1 fruit fly cellular context compared by ENCODE assay signal in genomic region chr3R:14574962-14575717, dm6.
TF ChIP-seq lines count a peak whose summit lies in the region.

No protein-coding gene starts in this region.

TF ChIP-seq in whole organism, embryonic, 481 proteins besides CTCF, POLR2A, EP300 and RAD21 (continued from another document and continues in another):
- TF ChIP-seq tin (GFP tag; optimal IDR thresholded peaks at IDR 0.05; lab: Kevin White, UChicago) = peak; percentile 66
- TF ChIP-seq exex (tag; optimal IDR thresholded peaks at IDR 0.05; lab: Kevin White, UChicago) = peak; percentile 27
- peak; percentile 64 for TF ChIP-seq Bteb2 (GFP tag; optimal IDR thresholded peaks at IDR 0.05; lab: Kevin White, UChicago)
- peak; percentile 58 for TF ChIP-seq CG4328 (GFP tag; optimal IDR thresholded peaks at IDR 0.05; lab: Kevin White, UChicago)
- no peak for TF ChIP-seq sim (GFP tag; IDR thresholded peaks at IDR 0.05; lab: Robert Waterston, UW)
- TF ChIP-seq CG6175 (GFP tag; IDR thresholded peaks at IDR 0.05; lab: Robert Waterston, UW) = no peak
- no peak for TF ChIP-seq cas (GFP tag; IDR thresholded peaks at IDR 0.05; lab: Robert Waterston, UW)
- no peak for TF ChIP-seq dati (GFP tag; IDR thresholded peaks at IDR 0.05; lab: Robert Waterston, UW)
- no peak for TF ChIP-seq Poxn (GFP tag; IDR thresholded peaks at IDR 0.05; lab: Robert Waterston, UW)
- no peak for TF ChIP-seq sima (GFP tag; optimal IDR thresholded peaks at IDR 0.05; lab: Kevin White, UChicago)
- TF ChIP-seq CG30020 (tag; optimal IDR thresholded peaks at IDR 0.05; lab: Kevin White, UChicago) = peak; percentile 37
- peak; percentile 80 for TF ChIP-seq tgo (GFP tag; IDR thresholded peaks at IDR 0.05; lab: Robert Waterston, UW)
- TF ChIP-seq CG4617 (GFP tag; optimal IDR thresholded peaks at IDR 0.05; lab: Kevin White, UChicago; ENCODE audit: borderline replicate concordance) = no peak
- 0 out of 2 replicates have a peak, but pooled peaks have one; percentile 16 for TF ChIP-seq sens-2 (GFP tag; IDR thresholded peaks at IDR 0.05; lab: Robert Waterston, UW)
- TF ChIP-seq CG2889 (GFP tag; IDR thresholded peaks at IDR 0.05; lab: Robert Waterston, UW) = no peak
- peak; percentile 68 for TF ChIP-seq pnt (GFP tag; optimal IDR thresholded peaks at IDR 0.05; lab: Kevin White, UChicago)
- peak; percentile 37 for TF ChIP-seq oc (tag; optimal IDR thresholded peaks at IDR 0.05; lab: Kevin White, UChicago)
- TF ChIP-seq Fer2 (tag; optimal IDR thresholded peaks at IDR 0.05; lab: Kevin White, UChicago) = peak; percentile 59
- peak; percentile 77 for TF ChIP-seq dysf (GFP tag; IDR thresholded peaks at IDR 0.05; lab: Robert Waterston, UW)
- no peak for TF ChIP-seq unc-4 (GFP tag; IDR thresholded peaks at IDR 0.05; lab: Robert Waterston, UW; ENCODE audit: partially characterized antibody)
- TF ChIP-seq CG5953 (GFP tag; IDR thresholded peaks at IDR 0.05; lab: Robert Waterston, UW) = no peak
- no peak for TF ChIP-seq Scr (GFP tag; IDR thresholded peaks at IDR 0.05; lab: Robert Waterston, UW; ENCODE audit: partially characterized antibody)
- peak; percentile 74 for TF ChIP-seq CG15696 (tag; optimal IDR thresholded peaks at IDR 0.05; lab: Kevin White, UChicago)
- TF ChIP-seq Vsx1 (GFP tag; optimal IDR thresholded peaks at IDR 0.05; lab: Kevin White, UChicago) = peak; percentile 14
- TF ChIP-seq bsh (GFP tag; optimal IDR thresholded peaks at IDR 0.05; lab: Kevin White, UChicago) = peak in 1 of 2 experiments; percentile 71
- TF ChIP-seq pzg (GFP tag; optimal IDR thresholded peaks at IDR 0.05; lab: Kevin White, UChicago) = no peak
- no peak for TF ChIP-seq CG16813 (GFP tag; IDR thresholded peaks at IDR 0.05; lab: Robert Waterston, UW; ENCODE audit: partially characterized antibody)
- TF ChIP-seq gt (GFP tag; IDR thresholded peaks at IDR 0.05; lab: Robert Waterston, UW) = no peak
- peak; percentile 71 for TF ChIP-seq CG15601 (tag; optimal IDR thresholded peaks at IDR 0.05; lab: Kevin White, UChicago)
- TF ChIP-seq ash1 (GFP tag; optimal IDR thresholded peaks at IDR 0.05; lab: Kevin White, UChicago) = no peak
- peak; percentile 21 for TF ChIP-seq maf-S (GFP tag; optimal IDR thresholded peaks at IDR 0.05; lab: Kevin White, UChicago)
- peak; percentile 75 for TF ChIP-seq PHDP (tag; optimal IDR thresholded peaks at IDR 0.05; lab: Kevin White, UChicago)
- no peak for TF ChIP-seq run (tag; optimal IDR thresholded peaks at IDR 0.05; lab: Kevin White, UChicago)
- TF ChIP-seq corto (GFP tag; optimal IDR thresholded peaks at IDR 0.05; lab: Kevin White, UChicago) = no peak
- peak; percentile 47 for TF ChIP-seq CG8359 (GFP tag; optimal IDR thresholded peaks at IDR 0.05; lab: Kevin White, UChicago; ENCODE audit: borderline replicate concordance)
- TF ChIP-seq her (GFP tag; optimal IDR thresholded peaks at IDR 0.05; lab: Kevin White, UChicago) = no peak
- TF ChIP-seq CG3281 (GFP tag; optimal IDR thresholded peaks at IDR 0.05; lab: Kevin White, UChicago) = peak; percentile 77
- peak; percentile 65 for TF ChIP-seq esg (GFP tag; conservative IDR thresholded peaks at IDR 0.05; lab: Robert Waterston, UW)
- TF ChIP-seq lbe (GFP tag; optimal IDR thresholded peaks at IDR 0.05; lab: Kevin White, UChicago) = no peak
- no peak for TF ChIP-seq gce (GFP tag; IDR thresholded peaks at IDR 0.05; lab: Robert Waterston, UW)
- TF ChIP-seq Rx (GFP tag; IDR thresholded peaks at IDR 0.05; lab: Robert Waterston, UW) = no peak; the same call in 1 of the 2 replicates
- no peak for TF ChIP-seq amos (GFP tag; IDR thresholded peaks at IDR 0.05; lab: Robert Waterston, UW; ENCODE audit: partially characterized antibody)
- no peak for TF ChIP-seq CG17802 (tag; optimal IDR thresholded peaks at IDR 0.05; lab: Kevin White, UChicago)
- peak; percentile 84 for TF ChIP-seq CG18599 (GFP tag; optimal IDR thresholded peaks at IDR 0.05; lab: Kevin White, UChicago)
- peak; percentile 33 for TF ChIP-seq CG6654 (GFP tag; optimal IDR thresholded peaks at IDR 0.05; lab: Kevin White, UChicago)
- peak; percentile 30 for TF ChIP-seq Usf (GFP tag; optimal IDR thresholded peaks at IDR 0.05; lab: Kevin White, UChicago)
- no peak for TF ChIP-seq CrebB (tag; optimal IDR thresholded peaks at IDR 0.05; lab: Kevin White, UChicago)
- no peak for TF ChIP-seq C15 (GFP tag; IDR thresholded peaks at IDR 0.05; lab: Robert Waterston, UW)
- TF ChIP-seq Awh (GFP tag; IDR thresholded peaks at IDR 0.05; lab: Robert Waterston, UW) = no peak
- TF ChIP-seq Dfd (GFP tag; optimal IDR thresholded peaks at IDR 0.05; lab: Kevin White, UChicago) = peak in 1 of 2 experiments; percentile 72
- TF ChIP-seq wor (GFP tag; IDR thresholded peaks at IDR 0.05; lab: Robert Waterston, UW) = peak; percentile 39; the same call in 1 of the 2 replicates
- peak; percentile 76 for TF ChIP-seq CG32532 (GFP tag; IDR thresholded peaks at IDR 0.05; lab: Robert Waterston, UW)
- no peak for TF ChIP-seq CG15479 (GFP tag; optimal IDR thresholded peaks at IDR 0.05; lab: Kevin White, UChicago)
- TF ChIP-seq prd (optimal IDR thresholded peaks at IDR 0.05; lab: Kevin White, UChicago) = no peak
- peak; percentile 79; the same call in 2 of the 3 replicates for TF ChIP-seq prd (GFP tag; IDR thresholded peaks at IDR 0.05; lab: Robert Waterston, UW)
- peak; percentile 65 for TF ChIP-seq E2f1 (GFP tag; IDR thresholded peaks at IDR 0.05; lab: Robert Waterston, UW)
- peak; percentile 14 for TF ChIP-seq CG5245 (GFP tag; optimal IDR thresholded peaks at IDR 0.05; lab: Kevin White, UChicago)
- peak; percentile 73 for TF ChIP-seq Fer1 (GFP tag; optimal IDR thresholded peaks at IDR 0.05; lab: Kevin White, UChicago)
- no peak for TF ChIP-seq Tbp (GFP tag; optimal IDR thresholded peaks at IDR 0.05; lab: Kevin White, UChicago)
- TF ChIP-seq ase (GFP tag; IDR thresholded peaks at IDR 0.05; lab: Robert Waterston, UW) = no peak
- TF ChIP-seq sisA (GFP tag; IDR thresholded peaks at IDR 0.05; lab: Robert Waterston, UW) = peak; percentile 56; the same call in 1 of the 2 replicates
- no peak for TF ChIP-seq TFAM (GFP tag; optimal IDR thresholded peaks at IDR 0.05; lab: Kevin White, UChicago)
- peak; percentile 23 for TF ChIP-seq CG3838 (GFP tag; optimal IDR thresholded peaks at IDR 0.05; lab: Kevin White, UChicago)
- TF ChIP-seq CG8765 (GFP tag; IDR thresholded peaks at IDR 0.05; lab: Robert Waterston, UW) = no peak; the same call in 1 of the 2 replicates
- peak; percentile 63 for TF ChIP-seq CG6765 (GFP tag; optimal IDR thresholded peaks at IDR 0.05; lab: Kevin White, UChicago)
- TF ChIP-seq CG6791 (GFP tag; IDR thresholded peaks at IDR 0.05; lab: Robert Waterston, UW; ENCODE audit: partially characterized antibody) = no peak
- no peak for TF ChIP-seq Dref (GFP tag; IDR thresholded peaks at IDR 0.05; lab: Robert Waterston, UW)
- TF ChIP-seq Hr78 (GFP tag; optimal IDR thresholded peaks at IDR 0.05; lab: Kevin White, UChicago) = peak in 1 of 2 experiments; percentile 5
- TF ChIP-seq Sox102F (GFP tag; optimal IDR thresholded peaks at IDR 0.05; lab: Kevin White, UChicago) = peak; percentile 77
- peak; percentile 85 for TF ChIP-seq CG11504 (tag; optimal IDR thresholded peaks at IDR 0.05; lab: Kevin White, UChicago)
- no peak for TF ChIP-seq Atf3 (GFP tag; optimal IDR thresholded peaks at IDR 0.05; lab: Kevin White, UChicago)
- TF ChIP-seq trh (GFP tag; optimal IDR thresholded peaks at IDR 0.05; lab: Kevin White, UChicago) = peak; percentile 44
- peak; percentile 55 for TF ChIP-seq HHEX (GFP tag; optimal IDR thresholded peaks at IDR 0.05; lab: Kevin White, UChicago)
- TF ChIP-seq nerfin-2 (GFP tag; IDR thresholded peaks at IDR 0.05; lab: Robert Waterston, UW; ENCODE audit: partially characterized antibody) = no peak
- TF ChIP-seq CG16815 (GFP tag; optimal IDR thresholded peaks at IDR 0.05; lab: Kevin White, UChicago) = peak; percentile 71
- TF ChIP-seq Chrac-16 (GFP tag; optimal IDR thresholded peaks at IDR 0.05; lab: Kevin White, UChicago) = peak; percentile 62
- TF ChIP-seq CG9727 (GFP tag; optimal IDR thresholded peaks at IDR 0.05; lab: Kevin White, UChicago) = peak; percentile 86
- no peak for TF ChIP-seq Hr39 (optimal IDR thresholded peaks at IDR 0.05; lab: Kevin White, UChicago)
- TF ChIP-seq CG14014 (GFP tag; IDR thresholded peaks at IDR 0.05; lab: Robert Waterston, UW) = peak; percentile 56
- TF ChIP-seq CG15011 (GFP tag; optimal IDR thresholded peaks at IDR 0.05; lab: Kevin White, UChicago) = peak; percentile 68
- 0 out of 2 replicates have a peak, but pooled peaks have one; percentile 18 for TF ChIP-seq peb (GFP tag; IDR thresholded peaks at IDR 0.05; lab: Robert Waterston, UW)
- peak; percentile 16 for TF ChIP-seq CG1603 (tag; optimal IDR thresholded peaks at IDR 0.05; lab: Kevin White, UChicago)
- peak; percentile 33; the same call in 2 of the 3 replicates for TF ChIP-seq croc (GFP tag; conservative IDR thresholded peaks at IDR 0.05; lab: Robert Waterston, UW)
- peak; percentile 63; the same call in 1 of the 2 replicates for TF ChIP-seq ttk (GFP tag; IDR thresholded peaks at IDR 0.05; lab: Robert Waterston, UW)
- peak in 1 of 2 experiments; percentile 41 for TF ChIP-seq Eip74EF (GFP tag; optimal IDR thresholded peaks at IDR 0.05; lab: Kevin White, UChicago)
- TF ChIP-seq CG2116 (GFP tag; optimal IDR thresholded peaks at IDR 0.05; lab: Kevin White, UChicago) = no peak
- no peak for TF ChIP-seq CG42726 (GFP tag; IDR thresholded peaks at IDR 0.05; lab: Robert Waterston, UW; ENCODE audit: partially characterized antibody)
- TF ChIP-seq CG43689 (GFP tag; IDR thresholded peaks at IDR 0.05; lab: Robert Waterston, UW) = no peak
- no peak for TF ChIP-seq crol (GFP tag; IDR thresholded peaks at IDR 0.05; lab: Robert Waterston, UW)
- no peak for TF ChIP-seq Mes4 (GFP tag; optimal IDR thresholded peaks at IDR 0.05; lab: Kevin White, UChicago)
- TF ChIP-seq CG18619 (GFP tag; optimal IDR thresholded peaks at IDR 0.05; lab: Kevin White, UChicago) = peak; percentile 70
- TF ChIP-seq Oli (tag; optimal IDR thresholded peaks at IDR 0.05; lab: Kevin White, UChicago) = peak; percentile 75
- peak; percentile 46 for TF ChIP-seq gcm (GFP tag; optimal IDR thresholded peaks at IDR 0.05; lab: Kevin White, UChicago)
- peak; percentile 49 for TF ChIP-seq CG10274 (GFP tag; optimal IDR thresholded peaks at IDR 0.05; lab: Kevin White, UChicago)
- TF ChIP-seq pfk (GFP tag; optimal IDR thresholded peaks at IDR 0.05; lab: Kevin White, UChicago) = no peak
- peak; percentile 80 for TF ChIP-seq CG12659 (GFP tag; optimal IDR thresholded peaks at IDR 0.05; lab: Kevin White, UChicago)
- no peak for TF ChIP-seq Ets97D (GFP tag; optimal IDR thresholded peaks at IDR 0.05; lab: Kevin White, UChicago)
- no peak for TF ChIP-seq schlank (tag; optimal IDR thresholded peaks at IDR 0.05; lab: Kevin White, UChicago)
- no peak for TF ChIP-seq ftz-f1 (GFP tag; optimal IDR thresholded peaks at IDR 0.05; lab: Kevin White, UChicago)
- TF ChIP-seq gsb-n (tag; optimal IDR thresholded peaks at IDR 0.05; lab: Kevin White, UChicago) = peak; percentile 63
- no peak for TF ChIP-seq Lim3 (GFP tag; IDR thresholded peaks at IDR 0.05; lab: Robert Waterston, UW)
- peak; percentile 68 for TF ChIP-seq D19B (GFP tag; optimal IDR thresholded peaks at IDR 0.05; lab: Kevin White, UChicago)
- peak; percentile 57 for TF ChIP-seq HLH3B (GFP tag; IDR thresholded peaks at IDR 0.05; lab: Robert Waterston, UW)
- no peak for TF ChIP-seq NK7.1 (GFP tag; optimal IDR thresholded peaks at IDR 0.05; lab: Kevin White, UChicago)
- no peak for TF ChIP-seq fd64A (GFP tag; optimal IDR thresholded peaks at IDR 0.05; lab: Kevin White, UChicago)
- peak; percentile 66 for TF ChIP-seq CG9817 (tag; optimal IDR thresholded peaks at IDR 0.05; lab: Kevin White, UChicago)
- peak; percentile 72 for TF ChIP-seq CG17359 (tag; optimal IDR thresholded peaks at IDR 0.05; lab: Kevin White, UChicago)
- TF ChIP-seq CG4282 (GFP tag; optimal IDR thresholded peaks at IDR 0.05; lab: Kevin White, UChicago) = peak; percentile 11
- peak; percentile 48; the same call in 2 of the 4 replicates for TF ChIP-seq Gug (GFP tag; IDR thresholded peaks at IDR 0.05; lab: Robert Waterston, UW)
- no peak for TF ChIP-seq emc (GFP tag; optimal IDR thresholded peaks at IDR 0.05; lab: Kevin White, UChicago)
- TF ChIP-seq E2f2 (GFP tag; IDR thresholded peaks at IDR 0.05; lab: Robert Waterston, UW) = no peak
- TF ChIP-seq stc (GFP tag; IDR thresholded peaks at IDR 0.05; lab: Robert Waterston, UW) = no peak
- peak; percentile 88 for TF ChIP-seq CG2678 (tag; optimal IDR thresholded peaks at IDR 0.05; lab: Kevin White, UChicago)
- TF ChIP-seq zen (tag; optimal IDR thresholded peaks at IDR 0.05; lab: Kevin White, UChicago) = peak; percentile 61
- peak; percentile 44 for TF ChIP-seq sd (tag; optimal IDR thresholded peaks at IDR 0.05; lab: Kevin White, UChicago)
- TF ChIP-seq Oaz (GFP tag; IDR thresholded peaks at IDR 0.05; lab: Robert Waterston, UW) = no peak
- TF ChIP-seq ci (GFP tag; IDR thresholded peaks at IDR 0.05; lab: Robert Waterston, UW) = peak; percentile 41; the same call in 2 of the 3 replicates
- peak; percentile 43 for TF ChIP-seq ATbp (GFP tag; optimal IDR thresholded peaks at IDR 0.05; lab: Kevin White, UChicago)
- no peak for TF ChIP-seq CG31365 (tag; optimal IDR thresholded peaks at IDR 0.05; lab: Kevin White, UChicago)
- TF ChIP-seq Hey (tag; optimal IDR thresholded peaks at IDR 0.05; lab: Kevin White, UChicago) = no peak
- TF ChIP-seq CG10543 (GFP tag; optimal IDR thresholded peaks at IDR 0.05; lab: Kevin White, UChicago) = peak; percentile 74
- TF ChIP-seq CG13296 (GFP tag; optimal IDR thresholded peaks at IDR 0.05; lab: Kevin White, UChicago) = peak; percentile 65
- peak; percentile 72 for TF ChIP-seq CG6689 (GFP tag; IDR thresholded peaks at IDR 0.05; lab: Robert Waterston, UW)
- peak; percentile 46 for TF ChIP-seq CG11723 (GFP tag; optimal IDR thresholded peaks at IDR 0.05; lab: Kevin White, UChicago)
- TF ChIP-seq ac (GFP tag; optimal IDR thresholded peaks at IDR 0.05; lab: Kevin White, UChicago) = no peak
- peak; percentile 51 for TF ChIP-seq Nf-YC (tag; optimal IDR thresholded peaks at IDR 0.05; lab: Kevin White, UChicago)
- no peak for TF ChIP-seq jigr1 (GFP tag; IDR thresholded peaks at IDR 0.05; lab: Robert Waterston, UW)
- TF ChIP-seq Ssrp (tag; optimal IDR thresholded peaks at IDR 0.05; lab: Kevin White, UChicago) = peak; percentile 69
- TF ChIP-seq psq (GFP tag; optimal IDR thresholded peaks at IDR 0.05; lab: Kevin White, UChicago) = peak; percentile 92
- peak; percentile 84 for TF ChIP-seq CG14710 (tag; optimal IDR thresholded peaks at IDR 0.05; lab: Kevin White, UChicago)
- TF ChIP-seq CG34376 (GFP tag; optimal IDR thresholded peaks at IDR 0.05; lab: Kevin White, UChicago) = peak; percentile 18
- TF ChIP-seq jing (GFP tag; optimal IDR thresholded peaks at IDR 0.05; lab: Kevin White, UChicago) = no peak
- TF ChIP-seq CG7987 (GFP tag; optimal IDR thresholded peaks at IDR 0.05; lab: Kevin White, UChicago) = no peak
